Fruit fly (Drosophila melanogaster): ENCODE measurements around the gene CG33169.
A peak's percentile ranks its signal among the peaks of the same experiment; 100 is the strongest.

CG33169 gene

dm6 chr3L:22871030-22871844 lies 7.6 kb downstream of the CG33169 start (continued):
- TF ChIP-seq Mrtf (GFP tag; IDR thresholded peaks at IDR 0.05) (no peak), HLH54F (GFP tag; optimal IDR thresholded peaks at IDR 0.05) (peak; percentile 38), tap (tag; optimal IDR thresholded peaks at IDR 0.05) (no peak), oc (tag; optimal IDR thresholded peaks at IDR 0.05) (no peak), CG31441 (GFP tag; IDR thresholded peaks at IDR 0.05) (no peak), Meics (GFP tag; optimal IDR thresholded peaks at IDR 0.05) (peak; percentile 39), gcm2 (GFP tag; optimal IDR thresholded peaks at IDR 0.05) (no peak), slou (GFP tag; optimal IDR thresholded peaks at IDR 0.05) (no peak), pb (GFP tag; optimal IDR thresholded peaks at IDR 0.05) (no peak), CG11560 (tag; IDR thresholded peaks at IDR 0.05) (no peak), pita (GFP tag; optimal IDR thresholded peaks at IDR 0.05) (no peak), lab (GFP tag; optimal IDR thresholded peaks at IDR 0.05) (no peak), dysf (GFP tag; IDR thresholded peaks at IDR 0.05) (peak; percentile 54; the same call in 2 of the 3 replicates), CG11723 (GFP tag; optimal IDR thresholded peaks at IDR 0.05) (no peak), CG1024 (GFP tag; IDR thresholded peaks at IDR 0.05) (no peak), NK7.1 (GFP tag; optimal IDR thresholded peaks at IDR 0.05) (no peak), tgo (GFP tag; IDR thresholded peaks at IDR 0.05) (no peak), maf-S (GFP tag; optimal IDR thresholded peaks at IDR 0.05) (no peak), CG12236 (GFP tag; optimal IDR thresholded peaks at IDR 0.05) (no peak), pan (optimal IDR thresholded peaks at IDR 0.05) (no peak), pan (GFP tag; optimal IDR thresholded peaks at IDR 0.05 in 1 of 2, IDR thresholded peaks at IDR 0.05 in 1 of 2) (peak in 1 of 2 experiments; percentile 37), salm (tag; optimal IDR thresholded peaks at IDR 0.05) (no peak), zf30C (GFP tag; optimal IDR thresholded peaks at IDR 0.05) (no peak), cad (GFP tag; optimal IDR thresholded peaks at IDR 0.05) (no peak), repo (GFP tag; optimal IDR thresholded peaks at IDR 0.05) (no peak), CG10274 (GFP tag; optimal IDR thresholded peaks at IDR 0.05) (no peak), CG5953 (GFP tag; IDR thresholded peaks at IDR 0.05) (no peak), gfzf (GFP tag; optimal IDR thresholded peaks at IDR 0.05) (no peak), twi (tag; optimal IDR thresholded peaks at IDR 0.05) (no peak), Ets65A (GFP tag) (peak; percentile 55), Gsc (GFP tag; IDR thresholded peaks at IDR 0.05) (no peak), zfh2 (GFP tag; optimal IDR thresholded peaks at IDR 0.05) (no peak), ken (GFP tag; IDR thresholded peaks at IDR 0.05) (no peak), ranshi (GFP tag; IDR thresholded peaks at IDR 0.05) (no peak), otp (GFP tag; IDR thresholded peaks at IDR 0.05) (no peak), trem (tag; optimal IDR thresholded peaks at IDR 0.05) (no peak), Eip74EF (GFP tag; optimal IDR thresholded peaks at IDR 0.05) (no peak), crc (GFP tag; optimal IDR thresholded peaks at IDR 0.05) (no peak), CG33213 (GFP tag; optimal IDR thresholded peaks at IDR 0.05) (peak; percentile 2), CG9609 (GFP tag; optimal IDR thresholded peaks at IDR 0.05) (peak; percentile 13), CG15696 (tag; optimal IDR thresholded peaks at IDR 0.05) (no peak), exex (tag; optimal IDR thresholded peaks at IDR 0.05) (no peak), gce (GFP tag; IDR thresholded peaks at IDR 0.05) (no peak), bowl (GFP tag; IDR thresholded peaks at IDR 0.05) (no peak), Aef1 (GFP tag; IDR thresholded peaks at IDR 0.05) (no peak), CG42726 (GFP tag; IDR thresholded peaks at IDR 0.05; ENCODE audit: partially characterized antibody) (0 out of 2 replicates have a peak, but pooled peaks have one; percentile 27), CG16813 (GFP tag; IDR thresholded peaks at IDR 0.05; ENCODE audit: partially characterized antibody) (peak; percentile 65), Lim3 (GFP tag; IDR thresholded peaks at IDR 0.05) (no peak), CG7963 (GFP tag; IDR thresholded peaks at IDR 0.05; ENCODE audit: partially characterized antibody) (peak; percentile 61; the same call in 1 of the 3 replicates), nmo (GFP tag; optimal IDR thresholded peaks at IDR 0.05) (no peak), abd-A (tag; optimal IDR thresholded peaks at IDR 0.05) (no peak)
